Worm (Caenorhabditis elegans) whole organism, L1 larva: ENCODE measurements around the gene K09F6.15.

Experiments
- alr-1 ChIP-seq: fragments of 200-800 bp; sonication (Bioruptor generic); optimal IDR thresholded peaks from 2 replicates; lab custom pipeline; 2018; ENCODE audit warnings: borderline replicate concordance, mild to moderate bottlenecking, missing genetic modification characterization, missing compliant biosample characterization
- aly-2 ChIP-seq: fragments of 150-350 bp; optimal IDR thresholded peaks from 2 replicates; lab custom pipeline; 2014; ENCODE audit warnings: missing biosample characterization, missing genetic modification characterization
- blmp-1 ChIP-seq: fragments of 150-350 bp; optimal IDR thresholded peaks from 2 replicates; lab custom pipeline; 2014; ENCODE audit warnings: missing biosample characterization, missing genetic modification characterization
- fkh-10 ChIP-seq: sonication (generic microtip); optimal IDR thresholded peaks from 2 replicates; lab custom pipeline; 2017; ENCODE audit warnings: missing biosample characterization, missing genetic modification reagents, missing genetic modification characterization
- nhr-20 ChIP-seq: sonication (generic microtip); optimal IDR thresholded peaks from 2 replicates; lab custom pipeline; 2016; ENCODE audit warnings: mild to moderate bottlenecking, missing genetic modification characterization, missing compliant biosample characterization
- nhr-76 ChIP-seq: sonication (generic microtip); optimal IDR thresholded peaks from 2 replicates; lab custom pipeline; 2017; ENCODE audit warnings: missing biosample characterization, missing genetic modification characterization
- ztf-11 ChIP-seq, 2 experiments: sonication (generic microtip); optimal IDR thresholded peaks; 2 replicates each; lab custom pipeline; 2016 to 2017; ENCODE audit warnings: missing genetic modification characterization in 2 of 2, missing biosample characterization in 1 of 2, missing compliant biosample characterization in 1 of 2

DNA sequence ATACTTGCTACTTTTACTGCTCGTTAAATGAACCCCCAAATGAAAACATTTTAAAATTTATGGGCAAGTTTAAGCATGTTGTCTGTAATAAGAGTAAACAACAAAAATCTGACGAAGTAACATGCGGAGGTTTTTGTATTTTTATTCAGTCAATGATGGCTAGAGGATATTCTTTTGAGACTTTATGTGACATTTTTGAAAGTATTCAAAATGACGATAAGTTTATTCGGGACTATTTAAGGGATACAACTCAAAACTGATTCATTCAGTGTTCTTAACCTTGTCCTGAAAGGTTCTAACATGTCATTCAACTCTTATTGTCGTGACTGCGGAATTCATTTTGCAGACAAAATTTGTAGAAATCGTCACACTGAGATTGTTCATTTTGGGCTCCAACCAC lies 2.5 kb upstream of the K09F6.15 start, which contains the start of gene K09F6.11:
- TF ChIP-seq ztf-11 (tag; optimal IDR thresholded peaks at IDR 0.05; lab: Kevin White, UChicago) (no peak), blmp-1 (tag; lab: Kevin White, UChicago) (no peak), nhr-20 (no peak), nhr-76 (tag; lab: Kevin White, UChicago) (no peak), aly-2 (tag; lab: Kevin White, UChicago) (no peak), alr-1 (no peak), fkh-10 (no peak)
